Fruit fly (Drosophila melanogaster): Measurements from ENCODE around the gene hng3.

The hng3 gene

DNA sequence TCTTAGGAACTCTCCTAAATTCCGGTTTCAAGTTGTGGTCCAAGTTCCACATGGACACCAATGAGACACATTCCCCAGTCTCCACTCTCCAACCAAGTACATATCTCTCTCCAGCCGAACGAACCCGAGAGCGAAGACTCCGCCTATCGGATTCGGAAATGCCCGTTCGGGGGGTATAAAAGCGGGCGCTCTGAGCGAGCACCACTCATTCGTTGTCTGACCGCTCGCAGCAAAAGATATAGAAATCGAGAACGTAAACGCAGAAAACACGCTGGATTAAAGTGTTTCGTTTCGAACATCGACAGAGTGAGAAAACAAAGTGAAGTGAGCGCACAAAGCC lies 6.1 kb downstream of the hng3 start, which contains the start of gene emc:
emc (plus strand) TSS at position 202 of the 340 bp plus-strand sequence.
- TF ChIP-seq h (optimal IDR thresholded peaks at IDR 0.05) (no peak), insv (optimal IDR thresholded peaks at IDR 0.05) (no peak), Myc (optimal IDR thresholded peaks at IDR 0.05) (no peak), Sin3A (optimal IDR thresholded peaks at IDR 0.05) (no peak), ttk (optimal IDR thresholded peaks at IDR 0.05) (no peak), psq (optimal IDR thresholded peaks at IDR 0.05) (no peak)

- no peak for TF ChIP-seq Sin3A (optimal IDR thresholded peaks at IDR 0.05)
- TF ChIP-seq psq (optimal IDR thresholded peaks at IDR 0.05), result no peak
- TF ChIP-seq insv (optimal IDR thresholded peaks at IDR 0.05), result no peak
- TF ChIP-seq h (optimal IDR thresholded peaks at IDR 0.05), result no peak
- no peak for TF ChIP-seq ttk (optimal IDR thresholded peaks at IDR 0.05)
- no peak for TF ChIP-seq Myc (optimal IDR thresholded peaks at IDR 0.05)
These were observed 6.7 kb downstream of the hng3 start for dm6 chr3L:748329-749198.

- TF ChIP-seq ttk (optimal IDR thresholded peaks at IDR 0.05) (no peak), h (optimal IDR thresholded peaks at IDR 0.05) (no peak), Myc (optimal IDR thresholded peaks at IDR 0.05) (no peak), psq (optimal IDR thresholded peaks at IDR 0.05) (no peak), Sin3A (optimal IDR thresholded peaks at IDR 0.05) (no peak), insv (optimal IDR thresholded peaks at IDR 0.05) (no peak)
These were observed 7.5 kb downstream of the hng3 start for dm6 chr3L:747716-748328.

dm6 chr3L:747008-747407 lies 8.3 kb downstream of the hng3 start:
- no peak for TF ChIP-seq h (optimal IDR thresholded peaks at IDR 0.05)
- TF ChIP-seq insv (optimal IDR thresholded peaks at IDR 0.05), result no peak
- no peak for TF ChIP-seq psq (optimal IDR thresholded peaks at IDR 0.05)
- TF ChIP-seq Myc (optimal IDR thresholded peaks at IDR 0.05), result no peak
- TF ChIP-seq ttk (optimal IDR thresholded peaks at IDR 0.05), result no peak
- TF ChIP-seq Sin3A (optimal IDR thresholded peaks at IDR 0.05), result no peak

DNA sequence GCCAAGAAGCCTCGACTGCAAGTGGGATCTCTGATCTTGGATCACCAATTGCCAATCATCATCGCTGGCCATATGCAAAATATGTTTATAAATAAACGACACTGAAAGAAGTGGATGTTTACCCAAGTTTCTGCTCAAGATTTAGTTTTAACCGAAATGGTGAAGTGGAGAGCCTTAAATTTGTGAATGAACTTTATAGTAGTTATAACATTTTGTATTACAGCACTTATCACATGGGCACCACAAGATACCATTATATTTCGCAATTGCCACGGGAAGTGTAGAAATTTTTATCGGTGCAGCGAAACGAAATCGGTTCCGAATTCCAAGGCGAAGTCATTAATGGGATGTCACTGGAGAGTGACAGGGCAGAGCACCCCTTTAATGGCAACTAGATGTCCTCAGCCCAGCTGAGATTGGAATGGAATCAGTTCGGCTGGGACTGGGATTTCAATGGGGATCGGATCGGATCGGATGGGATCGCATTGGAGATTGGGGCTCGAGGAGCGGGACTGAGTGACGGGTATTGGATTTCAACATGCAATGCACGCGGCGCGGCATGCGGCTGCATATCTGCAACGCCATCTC lies 8.8 kb downstream of the hng3 start:
- TF ChIP-seq Myc (optimal IDR thresholded peaks at IDR 0.05), result no peak
- no peak for TF ChIP-seq Sin3A (optimal IDR thresholded peaks at IDR 0.05)
- TF ChIP-seq psq (optimal IDR thresholded peaks at IDR 0.05), result no peak
- no peak for TF ChIP-seq insv (optimal IDR thresholded peaks at IDR 0.05)
- TF ChIP-seq ttk (optimal IDR thresholded peaks at IDR 0.05), result no peak
- no peak for TF ChIP-seq h (optimal IDR thresholded peaks at IDR 0.05)

- no peak for TF ChIP-seq insv (optimal IDR thresholded peaks at IDR 0.05)
- no peak for TF ChIP-seq ttk (optimal IDR thresholded peaks at IDR 0.05)
- TF ChIP-seq h (optimal IDR thresholded peaks at IDR 0.05), result no peak
- TF ChIP-seq psq (optimal IDR thresholded peaks at IDR 0.05), result no peak
- no peak for TF ChIP-seq Myc (optimal IDR thresholded peaks at IDR 0.05)
- no peak for TF ChIP-seq Sin3A (optimal IDR thresholded peaks at IDR 0.05)
These were observed 9.9 kb downstream of the hng3 start for dm6 chr3L:745222-745942.

dm6 chr3L:744290-744804 lies 10.9 kb downstream of the hng3 start:
- no peak for TF ChIP-seq insv (optimal IDR thresholded peaks at IDR 0.05)
- TF ChIP-seq Sin3A (optimal IDR thresholded peaks at IDR 0.05), result no peak

- no peak for TF ChIP-seq insv (optimal IDR thresholded peaks at IDR 0.05)
- no peak for TF ChIP-seq psq (optimal IDR thresholded peaks at IDR 0.05)
- TF ChIP-seq h (optimal IDR thresholded peaks at IDR 0.05), result no peak
- no peak for TF ChIP-seq Sin3A (optimal IDR thresholded peaks at IDR 0.05)
- TF ChIP-seq Myc (optimal IDR thresholded peaks at IDR 0.05), result no peak
- TF ChIP-seq ttk (optimal IDR thresholded peaks at IDR 0.05), result no peak
These were observed 12.1 kb downstream of the hng3 start for dm6 chr3L:743155-743554.

DNA sequence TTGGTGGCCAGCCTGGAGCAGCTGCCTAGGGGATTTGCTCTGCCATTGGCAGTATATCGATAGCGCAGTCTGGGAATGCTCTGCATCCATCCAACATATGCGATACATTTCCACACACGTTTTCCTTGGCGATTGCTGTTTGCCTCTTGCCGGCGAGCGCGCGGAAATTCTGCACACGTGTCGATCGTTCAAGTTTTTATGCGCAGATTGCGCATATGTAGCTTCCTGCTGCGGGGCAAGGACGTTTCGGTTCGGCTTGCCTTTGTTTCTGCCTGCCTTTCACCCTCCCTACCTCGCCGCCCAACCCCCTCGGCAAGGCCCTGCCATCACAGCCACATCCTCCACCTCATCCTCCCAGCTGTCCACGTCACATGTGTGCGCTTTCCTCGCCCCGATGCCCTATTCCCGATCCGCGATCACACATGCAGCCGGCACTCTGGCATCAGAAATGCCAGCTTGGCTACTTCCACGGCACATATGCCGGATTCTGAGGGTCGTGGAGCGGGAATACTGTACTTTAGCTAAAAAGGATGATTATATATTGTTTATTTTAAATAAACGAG lies 12.8 kb downstream of the hng3 start:
- TF ChIP-seq h (optimal IDR thresholded peaks at IDR 0.05), result no peak
- TF ChIP-seq insv (optimal IDR thresholded peaks at IDR 0.05), result no peak

DNA sequence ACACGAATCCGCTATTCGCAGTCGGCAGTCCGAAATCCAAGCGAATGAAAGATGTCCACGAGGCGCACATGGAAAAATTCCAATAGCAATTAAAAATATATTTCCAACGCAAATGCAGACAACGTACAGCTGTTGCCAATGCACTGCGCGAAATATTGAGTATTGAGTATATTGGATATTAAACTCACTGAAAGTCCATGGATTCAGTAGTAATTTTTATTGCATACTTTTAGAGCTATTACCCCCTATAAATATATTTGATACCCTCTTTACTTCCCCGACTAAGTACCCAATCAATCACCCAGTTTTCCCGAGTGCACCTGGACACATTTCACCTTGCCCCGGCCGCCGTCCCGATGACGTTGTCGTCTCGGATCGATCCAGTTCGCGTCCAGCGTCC lies 13.6 kb downstream of the hng3 start:
- TF ChIP-seq ttk (optimal IDR thresholded peaks at IDR 0.05) (no peak), Myc (optimal IDR thresholded peaks at IDR 0.05) (no peak), insv (optimal IDR thresholded peaks at IDR 0.05) (no peak), Sin3A (optimal IDR thresholded peaks at IDR 0.05) (no peak), psq (optimal IDR thresholded peaks at IDR 0.05) (no peak), h (optimal IDR thresholded peaks at IDR 0.05) (no peak)

- TF ChIP-seq ttk (optimal IDR thresholded peaks at IDR 0.05) (no peak), psq (optimal IDR thresholded peaks at IDR 0.05) (no peak), Myc (optimal IDR thresholded peaks at IDR 0.05) (no peak), insv (optimal IDR thresholded peaks at IDR 0.05) (no peak), h (optimal IDR thresholded peaks at IDR 0.05) (no peak), Sin3A (optimal IDR thresholded peaks at IDR 0.05) (no peak)
These were observed 15.7 kb downstream of the hng3 start for dm6 chr3L:739357-740130.

Data from Kc167 (cell line).